2 worm cellular contexts compared by ENCODE assay signal in genomic region chrV:3877242-3877641, ce11.
TF ChIP-seq lines count a peak whose summit lies in the region.

No protein-coding gene starts in this region.

TF ChIP-seq in whole organism, L1 larva, 84 proteins besides CTCF, POLR2A, EP300 and RAD21:
- TF ChIP-seq nhr-71 (tag; optimal IDR thresholded peaks at IDR 0.05; lab: Kevin White, UChicago): peak; percentile 5
- TF ChIP-seq alr-1 (tag; optimal IDR thresholded peaks at IDR 0.05; lab: Kevin White, UChicago; ENCODE audit: borderline replicate concordance): no peak
- TF ChIP-seq fkh-10 (GFP tag; optimal IDR thresholded peaks at IDR 0.05; lab: Kevin White, UChicago): no peak
- peak; percentile 14 for TF ChIP-seq pax-3 (tag; optimal IDR thresholded peaks at IDR 0.05; lab: Kevin White, UChicago)
- no peak for TF ChIP-seq isw-1 (GFP tag; IDR thresholded peaks at IDR 0.05; lab: Robert Waterston, UW)
- no peak for TF ChIP-seq unc-130 (tag; optimal IDR thresholded peaks at IDR 0.05; lab: Kevin White, UChicago)
- no peak for TF ChIP-seq hlh-4 (tag; optimal IDR thresholded peaks at IDR 0.05; lab: Kevin White, UChicago)
- peak; percentile 85 for TF ChIP-seq dsc-1 (tag; optimal IDR thresholded peaks at IDR 0.05; lab: Kevin White, UChicago)
- TF ChIP-seq nhr-47 (tag; optimal IDR thresholded peaks at IDR 0.05; lab: Kevin White, UChicago): peak; percentile 13
- no peak for TF ChIP-seq ceh-82 (tag; optimal IDR thresholded peaks at IDR 0.05; lab: Kevin White, UChicago)
- no peak for TF ChIP-seq sptf-1 (tag; optimal IDR thresholded peaks at IDR 0.05; lab: Kevin White, UChicago)
- no peak for TF ChIP-seq rnt-1 (tag; optimal IDR thresholded peaks at IDR 0.05; lab: Kevin White, UChicago)
- no peak for TF ChIP-seq irx-1 (tag; optimal IDR thresholded peaks at IDR 0.05; lab: Kevin White, UChicago)
- no peak for TF ChIP-seq lin-15B (tag; optimal IDR thresholded peaks at IDR 0.05; lab: Kevin White, UChicago)
- no peak for TF ChIP-seq nhr-76 (tag; optimal IDR thresholded peaks at IDR 0.05; lab: Kevin White, UChicago)
- peak; percentile 75 for TF ChIP-seq fkh-8 (tag; optimal IDR thresholded peaks at IDR 0.05; lab: Kevin White, UChicago)
- no peak for TF ChIP-seq nhr-84 (tag; optimal IDR thresholded peaks at IDR 0.05; lab: Kevin White, UChicago)
- TF ChIP-seq mab-9 (GFP tag; IDR thresholded peaks at IDR 0.05; lab: Robert Waterston, UW): no peak
- no peak for TF ChIP-seq nhr-85 (tag; lab: Kevin White, UChicago)

TF ChIP-seq in whole organism, L2 larva, 48 proteins besides CTCF, POLR2A, EP300 and RAD21:
- TF ChIP-seq nhr-21 (tag; optimal IDR thresholded peaks at IDR 0.05; lab: Kevin White, UChicago) (peak; percentile 3), skn-1 (tag; optimal IDR thresholded peaks at IDR 0.05; lab: Kevin White, UChicago) (no peak)
